Worm (Caenorhabditis elegans): ENCODE data around the gene Y51H4A.22.
"Not testable (repeated sequence)": the region's sequence is repeated elsewhere in the genome, so short reads cannot be mapped to it uniquely, and the experiment has no call there.

Y51H4A.22 gene

ce11 chrIV:16722000-16722607, 1.6 kb downstream of the Y51H4A.22 start:
- TF ChIP-seq lin-11 (tag; optimal IDR thresholded peaks at IDR 0.05) (no peak), rnt-1 (tag; optimal IDR thresholded peaks at IDR 0.05) (no peak), F13H6.1 (tag; optimal IDR thresholded peaks at IDR 0.05) (no peak), pros-1 (tag; optimal IDR thresholded peaks at IDR 0.05) (no peak), K09A11.1 (tag; optimal IDR thresholded peaks at IDR 0.05; ENCODE audit: insufficient read depth) (no peak), lim-6 (tag; optimal IDR thresholded peaks at IDR 0.05) (no peak)

- TF ChIP-seq pqm-1, fkh-6, pros-1 (tag; optimal IDR thresholded peaks at IDR 0.05): not testable (repeated sequence)
Measured at ce11 chrIV:16722616-16723015, 2.1 kb downstream of the Y51H4A.22 start, which contains the start of gene Y51H4A.23. Gene Y51H4A.23 (plus strand): TSS chrIV:16722916.

- TF ChIP-seq sox-2 (GFP tag; IDR thresholded peaks at IDR 0.05) (no peak), nhr-232 (tag; optimal IDR thresholded peaks at IDR 0.05) (no peak), lin-11 (tag; optimal IDR thresholded peaks at IDR 0.05) (no peak), K09A11.1 (tag; optimal IDR thresholded peaks at IDR 0.05; ENCODE audit: insufficient read depth) (no peak), unc-86 (tag; optimal IDR thresholded peaks at IDR 0.05) (no peak), Y22D7AL.16 (tag; optimal IDR thresholded peaks at IDR 0.05) (no peak), elt-2 (tag; optimal IDR thresholded peaks at IDR 0.05) (no peak), ceh-6 (GFP tag; optimal IDR thresholded peaks at IDR 0.05) (no peak), sdc-2 (tag; optimal IDR thresholded peaks at IDR 0.05) (no peak), F13H6.1 (tag; optimal IDR thresholded peaks at IDR 0.05) (no peak), unc-3 (GFP tag; conservative IDR thresholded peaks at IDR 0.05) (no peak), unc-3 (tag; optimal IDR thresholded peaks at IDR 0.05) (no peak), gmeb-2 (tag; optimal IDR thresholded peaks at IDR 0.05) (no peak), madf-2 (tag; optimal IDR thresholded peaks at IDR 0.05) (no peak), ceh-34 (tag; optimal IDR thresholded peaks at IDR 0.05) (no peak)
Measured at ce11 chrIV:16735957-16736356, 15.4 kb downstream of the Y51H4A.22 start, which contains the start of gene Y51H4A.25. Gene Y51H4A.25 (plus strand): TSS chrIV:16736329.

- TF ChIP-seq nfya-1 (tag; optimal IDR thresholded peaks at IDR 0.05): no peak
- no peak for TF ChIP-seq ceh-2 (tag; optimal IDR thresholded peaks at IDR 0.05)
- no peak for TF ChIP-seq pqm-1 (tag; optimal IDR thresholded peaks at IDR 0.05)
- TF ChIP-seq pat-9 (tag; optimal IDR thresholded peaks at IDR 0.05): no peak
- no peak for TF ChIP-seq hlh-15 (tag; optimal IDR thresholded peaks at IDR 0.05)
- TF ChIP-seq sox-2 (GFP tag; IDR thresholded peaks at IDR 0.05): no peak
- TF ChIP-seq unc-55 (GFP tag; optimal IDR thresholded peaks at IDR 0.05): no peak
- no peak for TF ChIP-seq eyg-1 (tag; optimal IDR thresholded peaks at IDR 0.05)
- no peak for TF ChIP-seq ceh-9 (tag; optimal IDR thresholded peaks at IDR 0.05)
Measured at ce11 chrIV:16740769-16741168, 20.3 kb downstream of the Y51H4A.22 start, which contains the start of gene Y51H4A.24. Gene Y51H4A.24 (minus strand): TSS chrIV:16740869.

- TF ChIP-seq eyg-1 (tag; optimal IDR thresholded peaks at IDR 0.05) (no peak), odd-2 (tag; optimal IDR thresholded peaks at IDR 0.05) (no peak), hlh-8 (tag; optimal IDR thresholded peaks at IDR 0.05) (no peak), rnt-1 (tag; optimal IDR thresholded peaks at IDR 0.05) (no peak), ceh-18 (tag; optimal IDR thresholded peaks at IDR 0.05) (no peak), unc-42 (tag; optimal IDR thresholded peaks at IDR 0.05) (no peak), ceh-30 (tag; optimal IDR thresholded peaks at IDR 0.05) (no peak)
Measured at ce11 chrIV:16743530-16743929, 23.0 kb downstream of the Y51H4A.22 start, which contains the start of gene Y43D4A.1. Gene Y43D4A.1 (plus strand): TSS chrIV:16743830.

- TF ChIP-seq rnt-1 (tag; optimal IDR thresholded peaks at IDR 0.05) (no peak), ceh-6 (GFP tag; optimal IDR thresholded peaks at IDR 0.05) (no peak), ceh-2 (tag; optimal IDR thresholded peaks at IDR 0.05) (no peak), nhr-11 (tag; optimal IDR thresholded peaks at IDR 0.05) (no peak), syd-9 (tag; optimal IDR thresholded peaks at IDR 0.05) (no peak), hlh-6 (tag; optimal IDR thresholded peaks at IDR 0.05) (no peak), fkh-6 (tag; optimal IDR thresholded peaks at IDR 0.05) (no peak), K09A11.1 (tag; optimal IDR thresholded peaks at IDR 0.05; ENCODE audit: insufficient read depth) (no peak), nfya-1 (tag; optimal IDR thresholded peaks at IDR 0.05) (no peak)
Measured at ce11 chrIV:16751087-16751486, 30.6 kb downstream of the Y51H4A.22 start.

All from whole organism, late embryonic.